Worm (Caenorhabditis elegans) whole organism, young adult: ENCODE results near the gene F46F5.10.

Source experiments
- Y95B8A.8 ChIP-seq: fragments of 200-800 bp; sonication (Bioruptor generic); IDR thresholded peaks from 2 replicates; pipeline ENCODE4 v1.3.6; 2022; ENCODE audit warnings: missing genetic modification reagents, missing genetic modification characterization, missing compliant biosample characterization
- ZK185.1 ChIP-seq: sonication (generic microtip); optimal IDR thresholded peaks from 2 replicates; lab custom pipeline; 2016; ENCODE audit warnings: mild to moderate bottlenecking, missing genetic modification characterization, missing compliant biosample characterization; ENCODE audit not compliant: poor library complexity, severe bottlenecking
- ama-1 ChIP-seq, 3 experiments: fragments of 150-350 bp in 1 of 3; sonication (generic microtip) in 2 of 3; optimal IDR thresholded peaks; 2 replicates each; lab custom pipeline; 2014 to 2018; ENCODE audit warnings: missing biosample characterization in 2 of 3, missing genetic modification characterization in 2 of 3, missing genetic modification reagents in 2 of 3
- chd-7 ChIP-seq: sonication (generic microtip); optimal IDR thresholded peaks from 2 replicates; lab custom pipeline; 2016; ENCODE audit warnings: mild to moderate bottlenecking, missing genetic modification characterization, moderate library complexity, missing compliant biosample characterization
- egrh-3 ChIP-seq: fragments of 200-800 bp; sonication (Bioruptor generic); IDR thresholded peaks from 2 replicates; pipeline ENCODE4 v1.3.6; 2022; ENCODE audit warnings: missing genetic modification reagents, missing genetic modification characterization, missing compliant biosample characterization
- him-1 ChIP-seq: sonication (generic microtip); optimal IDR thresholded peaks from 2 replicates; lab custom pipeline; 2016; ENCODE audit warnings: missing genotype, missing genetic modification reagents, missing genetic modification characterization, missing compliant biosample characterization
- madf-8 ChIP-seq: fragments of 200-800 bp; sonication (Bioruptor generic); conservative IDR thresholded peaks from 2 replicates; pipeline ENCODE4 v1.3.6; 2022; ENCODE audit warnings: missing genetic modification reagents, missing genetic modification characterization, missing compliant biosample characterization
- pha-4 ChIP-seq: fragments of 150-350 bp; sonication (generic microtip); optimal IDR thresholded peaks from 2 replicates; lab custom pipeline; 2014; ENCODE audit warnings: missing biosample characterization, missing genetic modification reagents, missing genetic modification characterization
- rpc-1 ChIP-seq, 2 experiments: fragments of 150-350 bp in 1 of 2; sonication (generic microtip) in 1 of 2; optimal IDR thresholded peaks; 2 replicates each; lab custom pipeline; 2014 to 2018; ENCODE audit warnings: missing biosample characterization in 1 of 2, missing genetic modification characterization in 1 of 2, missing genetic modification reagents in 1 of 2, missing genotype in 1 of 2

ce11 chrII:812917-813316 is 10.7 kb upstream of the F46F5.10 start, which contains the start of gene F46F5.5:
- TF ChIP-seq egrh-3 (no peak), chd-7 (tag; lab: Kevin White, UChicago) (no peak), ama-1 (optimal IDR thresholded peaks at IDR 0.05; lab: Kevin White, UChicago) (no peak), ama-1 (GFP tag; optimal IDR thresholded peaks at IDR 0.05; lab: Kevin White, UChicago) (no peak), madf-8 (no peak), pha-4 (tag; lab: Kevin White, UChicago) (no peak), Y95B8A.8 (no peak), him-1 (no peak), rpc-1 (optimal IDR thresholded peaks at IDR 0.05; lab: Kevin White, UChicago) (no peak), rpc-1 (tag; optimal IDR thresholded peaks at IDR 0.05; lab: Kevin White, UChicago) (no peak), ZK185.1 (tag; lab: Kevin White, UChicago) (no peak)
